Fruit fly (Drosophila melanogaster) whole organism, embryonic: ENCODE results near the gene CG12009.
A peak's percentile ranks its signal among the peaks of the same experiment; 100 is the strongest.

Source experiments
- Asciz ChIP-seq: fragments of 200-800 bp; sonication (Bioruptor generic); optimal IDR thresholded peaks from 2 replicates; lab custom pipeline; 2017; ENCODE audit warnings: missing biosample characterization, mild to moderate bottlenecking, missing genetic modification characterization, missing genetic modification reagents
- Atf3 ChIP-seq: fragments of 200-800 bp; sonication (Bioruptor generic); optimal IDR thresholded peaks from 3 replicates; lab custom pipeline; 2016; ENCODE audit warnings: missing biosample characterization, missing genetic modification characterization
- B-H2 ChIP-seq: fragments of 200-800 bp; sonication (Bioruptor generic); optimal IDR thresholded peaks from 2 replicates; lab custom pipeline; 2018; ENCODE audit warnings: missing biosample characterization, mild to moderate bottlenecking, missing genetic modification characterization
- Bdp1 ChIP-seq: fragments of 200-800 bp; sonication (Bioruptor generic); optimal IDR thresholded peaks from 3 replicates; lab custom pipeline; 2016; ENCODE audit warnings: missing biosample characterization, missing genetic modification characterization
- CG15269 ChIP-seq: fragments of 200-800 bp; sonication (Bioruptor generic); optimal IDR thresholded peaks from 2 replicates; lab custom pipeline; 2018; ENCODE audit warnings: missing biosample characterization, mild to moderate bottlenecking, missing genetic modification characterization, moderate library complexity
- CG15514 ChIP-seq: fragments of 200-800 bp; sonication (Bioruptor generic); optimal IDR thresholded peaks from 3 replicates; lab custom pipeline; 2017; ENCODE audit warnings: missing biosample characterization, missing genetic modification characterization, mild to moderate bottlenecking, moderate library complexity, missing genetic modification reagents
- CG30403 ChIP-seq: fragments of 200-800 bp; sonication (Bioruptor generic); optimal IDR thresholded peaks from 3 replicates; lab custom pipeline; 2016; ENCODE audit warnings: missing biosample characterization, missing genetic modification characterization
- CG33213 ChIP-seq: fragments of 200-800 bp; sonication (Bioruptor generic); optimal IDR thresholded peaks from 3 replicates; lab custom pipeline; 2016; ENCODE audit warnings: missing biosample characterization, missing genetic modification characterization
- CG34376 ChIP-seq: fragments of 200-800 bp; sonication (Bioruptor generic); optimal IDR thresholded peaks from 2 replicates; lab custom pipeline; 2018; ENCODE audit warnings: missing biosample characterization, mild to moderate bottlenecking, missing genetic modification characterization
- CG4328 ChIP-seq: fragments of 200-800 bp; sonication (Bioruptor generic); optimal IDR thresholded peaks from 3 replicates; lab custom pipeline; 2017; ENCODE audit warnings: missing biosample characterization, missing genetic modification reagents, missing genetic modification characterization
- CG43689 ChIP-seq: fragments of 200-800 bp; sonication (Bioruptor generic); IDR thresholded peaks from 2 replicates; pipeline ENCODE4 v1.3.6; 2022; ENCODE audit warnings: missing biosample characterization, missing genetic modification characterization
- CG4730 ChIP-seq: fragments of 200-800 bp; sonication (Bioruptor generic); IDR thresholded peaks from 2 replicates; pipeline ENCODE4 v1.3.6; 2022; ENCODE audit warnings: missing biosample characterization, missing genetic modification characterization
- CG7786 ChIP-seq: fragments of 200-800 bp; sonication (Bioruptor generic); optimal IDR thresholded peaks from 2 replicates; lab custom pipeline; 2016; ENCODE audit warnings: missing biosample characterization, missing genetic modification characterization
- CG7928 ChIP-seq: fragments of 200-800 bp; sonication (Bioruptor generic); optimal IDR thresholded peaks from 2 replicates; lab custom pipeline; 2017; ENCODE audit warnings: missing biosample characterization, mild to moderate bottlenecking, missing genetic modification characterization
- CG9437 ChIP-seq: fragments of 200-800 bp; sonication (Bioruptor generic); optimal IDR thresholded peaks from 2 replicates; lab custom pipeline; 2018; ENCODE audit warnings: missing biosample characterization, mild to moderate bottlenecking, missing genetic modification characterization
- Chrac-16 ChIP-seq: fragments of 200-800 bp; sonication (Bioruptor generic); optimal IDR thresholded peaks from 3 replicates; lab custom pipeline; 2016; ENCODE audit warnings: missing biosample characterization, missing genetic modification characterization
- D19A ChIP-seq: fragments of 200-800 bp; optimal IDR thresholded peaks from 3 replicates; lab custom pipeline; 2019; ENCODE audit warnings: missing biosample characterization, mild to moderate bottlenecking, missing genetic modification characterization, moderate library complexity
- Dfd ChIP-seq, 2 experiments: fragments of >200 bp; optimal IDR thresholded peaks; 2 replicates each; lab custom pipeline; 2017; ENCODE audit warnings: missing biosample characterization in 2 of 2, missing genetic modification characterization in 2 of 2
- Dll ChIP-seq: fragments of 200-800 bp; sonication (Bioruptor generic); IDR thresholded peaks from 4 replicates; pipeline ENCODE4 v1.3.6; 2022; ENCODE audit warnings: missing biosample characterization, missing genetic modification characterization; ENCODE audit not compliant: partially characterized antibody
- Elba2 ChIP-seq: fragments of 200-800 bp; sonication (Bioruptor generic); optimal IDR thresholded peaks from 3 replicates; lab custom pipeline; 2016; ENCODE audit warnings: missing biosample characterization, missing genetic modification characterization
- Fer1 ChIP-seq: fragments of 200-800 bp; sonication (Bioruptor generic); optimal IDR thresholded peaks from 2 replicates; lab custom pipeline; 2017; ENCODE audit warnings: missing biosample characterization, mild to moderate bottlenecking, missing genetic modification characterization
- HLH54F ChIP-seq: fragments of 200-800 bp; sonication (Bioruptor generic); optimal IDR thresholded peaks from 3 replicates; lab custom pipeline; 2016; ENCODE audit warnings: missing biosample characterization, missing genetic modification characterization
- MBD-R2 ChIP-seq: fragments of 200-800 bp; sonication (Bioruptor generic); IDR thresholded peaks from 2 replicates; pipeline ENCODE4 v1.3.6; 2022; ENCODE audit warnings: missing biosample characterization, missing genetic modification characterization
- Med ChIP-seq: fragments of 200-800 bp; sonication (Bioruptor generic); peaks from one replicate; lab custom pipeline; 2016; ENCODE audit warnings: missing biosample characterization, missing genetic modification characterization, mild to moderate bottlenecking, inconsistent platforms, moderate library complexity
- NC2β ChIP-seq: fragments of 200-800 bp; sonication (Bioruptor generic); optimal IDR thresholded peaks from 2 replicates; lab custom pipeline; 2016; ENCODE audit warnings: missing biosample characterization, missing genetic modification characterization
- Oaz ChIP-seq: fragments of 200-800 bp; sonication (Bioruptor generic); IDR thresholded peaks from 2 replicates; pipeline ENCODE4 v1.3.6; 2022; ENCODE audit warnings: missing biosample characterization, missing genetic modification characterization
- Ptx1 ChIP-seq: fragments of 200-800 bp; sonication (Bioruptor generic); IDR thresholded peaks from 2 replicates; pipeline ENCODE4 v1.3.6; 2022; ENCODE audit warnings: missing biosample characterization, missing genetic modification characterization
- abd-A ChIP-seq: fragments of 200-800 bp; sonication (Bioruptor generic); optimal IDR thresholded peaks from 3 replicates; lab custom pipeline; 2019; ENCODE audit warnings: missing biosample characterization, mild to moderate bottlenecking, missing genetic modification characterization, moderate library complexity
- bsh ChIP-seq, 2 experiments: fragments of 200-800 bp; sonication (Bioruptor generic); optimal IDR thresholded peaks; 2 replicates each; lab custom pipeline; 2017 to 2018; ENCODE audit warnings: mild to moderate bottlenecking in 2 of 2, missing biosample characterization in 2 of 2, missing genetic modification characterization in 2 of 2, moderate library complexity in 1 of 2
- crc ChIP-seq: fragments of 200-800 bp; sonication (Bioruptor generic); optimal IDR thresholded peaks from 2 replicates; lab custom pipeline; 2016; ENCODE audit warnings: missing biosample characterization, missing genetic modification characterization
- danr ChIP-seq: fragments of 200-800 bp; sonication (Bioruptor generic); IDR thresholded peaks from 2 replicates; pipeline ENCODE4 v1.3.6; 2022; ENCODE audit warnings: missing biosample characterization, missing genetic modification characterization
- dati ChIP-seq: fragments of 200-800 bp; sonication (Bioruptor generic); IDR thresholded peaks from 2 replicates; pipeline ENCODE4 v1.3.6; 2022; ENCODE audit warnings: missing biosample characterization, missing genetic modification characterization
- ems ChIP-seq: fragments of 200-800 bp; sonication (Bioruptor generic); optimal IDR thresholded peaks from 3 replicates; lab custom pipeline; 2016; ENCODE audit warnings: missing biosample characterization, missing genetic modification characterization
- ewg ChIP-seq: fragments of 200-800 bp; sonication (Bioruptor generic); optimal IDR thresholded peaks from 3 replicates; lab custom pipeline; 2017; ENCODE audit warnings: mild to moderate bottlenecking, missing biosample characterization, missing genetic modification reagents, missing genetic modification characterization
- fu2 ChIP-seq: fragments of 200-800 bp; sonication (Bioruptor generic); optimal IDR thresholded peaks from 2 replicates; lab custom pipeline; 2016; ENCODE audit warnings: missing biosample characterization, missing genetic modification characterization
- lbe ChIP-seq: fragments of 200-800 bp; sonication (Bioruptor generic); optimal IDR thresholded peaks from 2 replicates; lab custom pipeline; 2016; ENCODE audit warnings: missing biosample characterization, mild to moderate bottlenecking, missing genetic modification characterization
- nerfin-1 ChIP-seq: fragments of 200-800 bp; sonication (Bioruptor generic); optimal IDR thresholded peaks from 3 replicates; lab custom pipeline; 2019; ENCODE audit warnings: missing biosample characterization, mild to moderate bottlenecking, missing genetic modification characterization, moderate library complexity
- odd ChIP-seq: fragments of 200-800 bp; sonication (Bioruptor generic); optimal IDR thresholded peaks from 2 replicates; lab custom pipeline; 2017; ENCODE audit warnings: missing biosample characterization, mild to moderate bottlenecking, missing genetic modification characterization
- onecut ChIP-seq: fragments of 200-800 bp; sonication (Bioruptor generic); IDR thresholded peaks from 2 replicates; pipeline ENCODE4 v1.3.6; 2022; ENCODE audit warnings: missing biosample characterization, missing genetic modification characterization
- pan ChIP-seq, 4 experiments: fragments of >200 bp in 3 of 4; fragments of 200-800 bp in 1 of 4; sonication (Bioruptor generic) in 1 of 4; optimal IDR thresholded peaks in 3 of 4; IDR thresholded peaks in 1 of 4; 2 replicates each; pipeline versions ENCODE4 v1.3.6 to Lab custom; 2017 to 2022; ENCODE audit warnings: missing biosample characterization in 2 of 4, missing genetic modification characterization in 2 of 4, mixed read lengths in 1 of 4
- pzg ChIP-seq: fragments of 200-800 bp; sonication (Bioruptor generic); optimal IDR thresholded peaks from 3 replicates; lab custom pipeline; 2018; ENCODE audit warnings: missing biosample characterization, mild to moderate bottlenecking, missing genetic modification characterization, moderate library complexity
- ro ChIP-seq: fragments of 200-800 bp; sonication (Bioruptor generic); IDR thresholded peaks from 2 replicates; pipeline ENCODE4 v1.3.6; 2022; ENCODE audit warnings: missing biosample characterization, missing genetic modification characterization
- sob ChIP-seq: fragments of 200-800 bp; sonication (Bioruptor generic); IDR thresholded peaks from 2 replicates; pipeline ENCODE4 v1.3.6; 2022; ENCODE audit warnings: missing biosample characterization, missing genetic modification characterization
- sug ChIP-seq: fragments of 200-800 bp; optimal IDR thresholded peaks from 2 replicates; lab custom pipeline; 2019; ENCODE audit warnings: missing biosample characterization, mild to moderate bottlenecking, missing genetic modification characterization, moderate library complexity
- tin ChIP-seq: fragments of 200-800 bp; sonication (Bioruptor generic); optimal IDR thresholded peaks from 3 replicates; lab custom pipeline; 2016; ENCODE audit warnings: missing biosample characterization, missing genetic modification characterization
- trem ChIP-seq: fragments of 200-800 bp; optimal IDR thresholded peaks from 3 replicates; lab custom pipeline; 2019; ENCODE audit warnings: missing biosample characterization, mild to moderate bottlenecking, missing genetic modification characterization, moderate library complexity
- unc-4 ChIP-seq: fragments of 200-800 bp; sonication (Bioruptor generic); IDR thresholded peaks from 2 replicates; pipeline ENCODE4 v1.3.6; 2022; ENCODE audit warnings: missing biosample characterization, missing genetic modification characterization; ENCODE audit not compliant: partially characterized antibody
- wor ChIP-seq: fragments of 200-800 bp; sonication (Bioruptor generic); IDR thresholded peaks from 2 replicates; pipeline ENCODE4 v1.3.6; 2022; ENCODE audit warnings: missing biosample characterization, missing genetic modification characterization

Gene CG12009

DNA sequence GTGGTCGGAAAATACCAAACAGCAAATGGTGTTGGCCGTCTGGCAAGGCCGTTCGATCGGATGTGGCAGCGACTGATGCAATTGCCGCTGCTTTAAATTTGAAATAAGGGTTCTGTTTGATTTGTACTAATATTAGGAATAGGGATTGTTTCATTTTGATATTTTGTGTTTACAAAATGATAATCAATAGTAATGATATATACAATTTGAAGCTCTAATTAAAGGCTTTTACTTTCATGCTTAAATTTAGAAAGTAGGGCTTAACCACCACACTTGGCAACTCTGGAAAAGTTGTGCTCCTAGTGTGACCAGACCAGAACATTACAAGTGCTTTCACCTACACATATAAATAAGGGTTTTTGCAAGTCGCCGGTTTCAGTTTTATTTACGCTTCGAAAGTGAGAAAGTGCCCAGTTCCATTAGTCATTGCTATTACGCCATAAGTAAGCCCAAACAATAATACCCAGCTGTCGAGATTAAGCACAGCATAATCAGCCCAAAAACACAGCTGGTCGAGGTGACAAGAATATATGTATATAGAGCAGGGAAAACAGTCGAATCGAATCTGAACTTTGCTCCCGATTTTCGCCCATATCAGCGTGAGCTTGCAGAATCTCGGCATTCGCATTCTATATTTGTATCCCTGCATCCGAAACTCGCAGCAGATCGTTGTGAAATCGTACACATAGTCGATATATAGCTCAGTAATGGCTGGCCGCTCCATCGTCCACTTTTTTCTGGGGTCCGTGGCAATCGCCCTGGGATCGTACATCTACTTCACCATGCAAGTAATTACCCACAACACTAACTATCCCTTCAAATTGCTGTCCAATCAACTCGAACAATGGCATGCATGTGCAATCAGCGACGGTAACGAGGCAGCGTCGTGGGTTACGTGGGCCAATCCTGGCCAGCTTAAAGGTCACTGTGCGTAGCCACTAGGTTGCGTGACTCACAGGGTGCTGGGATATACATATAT lies 35.0 kb downstream of the CG12009 start, which contains the start of gene Gtpx (continued):
- TF ChIP-seq NC2β (GFP tag; lab: Kevin White, UChicago) (peak; percentile 39), CG15269 (peak; percentile 26), CG30403 (GFP tag; lab: Kevin White, UChicago) (peak; percentile 62), Asciz (GFP tag; lab: Kevin White, UChicago) (no peak), nerfin-1 (tag; lab: Kevin White, UChicago) (peak; percentile 9), ro (GFP tag; lab: Robert Waterston, UW) (no peak), Elba2 (GFP tag; lab: Kevin White, UChicago) (peak; percentile 23), pzg (GFP tag; lab: Kevin White, UChicago) (peak; percentile 83), MBD-R2 (GFP tag; lab: Robert Waterston, UW) (no peak), Dll (GFP tag; lab: Robert Waterston, UW) (peak; percentile 51; the same call in 2 of the 4 replicates), CG15514 (GFP tag; lab: Kevin White, UChicago) (peak; percentile 63), tin (peak; percentile 13), odd (GFP tag; lab: Kevin White, UChicago) (no peak), CG4328 (GFP tag; lab: Kevin White, UChicago) (peak; percentile 18), fu2 (peak; percentile 11), wor (GFP tag; lab: Robert Waterston, UW) (no peak), sug (tag; lab: Kevin White, UChicago) (peak; percentile 70), ewg (GFP tag; lab: Kevin White, UChicago) (peak; percentile 6), CG7786 (GFP tag; lab: Kevin White, UChicago) (peak; percentile 21), bsh (GFP tag; optimal IDR thresholded peaks at IDR 0.05; lab: Kevin White, UChicago) (peak; percentile 25 to 57), sob (no peak), CG33213 (GFP tag; lab: Kevin White, UChicago) (peak; percentile 42), HLH54F (GFP tag; lab: Kevin White, UChicago) (peak; percentile 43), Dfd (GFP tag; optimal IDR thresholded peaks at IDR 0.05; lab: Kevin White, UChicago) (no peak), CG4730 (GFP tag; lab: Robert Waterston, UW) (no peak), B-H2 (GFP tag; lab: Kevin White, UChicago) (peak; percentile 57), CG9437 (no peak), unc-4 (GFP tag; lab: Robert Waterston, UW) (no peak), ems (peak; percentile 34), CG7928 (GFP tag; lab: Kevin White, UChicago) (no peak), Oaz (GFP tag; lab: Robert Waterston, UW) (no peak), trem (tag; lab: Kevin White, UChicago) (peak; percentile 43), Bdp1 (GFP tag; lab: Kevin White, UChicago) (no peak), pan (optimal IDR thresholded peaks at IDR 0.05; lab: Kevin White, UChicago) (no peak), pan (GFP tag; optimal IDR thresholded peaks at IDR 0.05 in 1 of 2, IDR thresholded peaks at IDR 0.05 in 1 of 2) (no peak), crc (GFP tag; lab: Kevin White, UChicago) (peak; percentile 66), lbe (GFP tag; lab: Kevin White, UChicago) (peak; percentile 35), Ptx1 (GFP tag; lab: Robert Waterston, UW) (no peak), danr (no peak), dati (GFP tag; lab: Robert Waterston, UW) (no peak), D19A (no peak), Med (GFP tag; lab: Kevin White, UChicago) (peak; percentile 85), Fer1 (GFP tag; lab: Kevin White, UChicago) (no peak), CG34376 (GFP tag; lab: Kevin White, UChicago) (peak; percentile 5), CG43689 (GFP tag; lab: Robert Waterston, UW) (no peak), onecut (no peak; the same call in 1 of the 2 replicates), Chrac-16 (GFP tag; lab: Kevin White, UChicago) (peak; percentile 56), abd-A (no peak), Atf3 (GFP tag; lab: Kevin White, UChicago) (peak; percentile 12)
